Worm (Caenorhabditis elegans): ENCODE measurements around the gene srbc-79.

ce11 chrV:20460808-20461207 is 31.5 kb downstream of the srbc-79 start, which contains the start of gene B0250.18:
- TF ChIP-seq mdl-1 (tag; optimal IDR thresholded peaks at IDR 0.05) (no peak), pha-4 (tag; optimal IDR thresholded peaks at IDR 0.05) (no peak), ceh-9 (tag; optimal IDR thresholded peaks at IDR 0.05) (no peak), ztf-11 (tag; optimal IDR thresholded peaks at IDR 0.05) (no peak), ama-1 (optimal IDR thresholded peaks at IDR 0.05) (no peak), egl-27 (tag; optimal IDR thresholded peaks at IDR 0.05) (no peak), nhr-23 (tag; optimal IDR thresholded peaks at IDR 0.05) (no peak), snpc-4 (tag; optimal IDR thresholded peaks at IDR 0.05) (no peak)
